Worm (Caenorhabditis elegans) whole organism, early embryonic: ENCODE measurements around the gene ctf-4.

Source experiments
- ama-1 ChIP-seq: fragments of 150-350 bp; optimal IDR thresholded peaks from 2 replicates; lab custom pipeline; 2014
- flt-1 ChIP-seq: fragments of 200-800 bp; sonication (Bioruptor generic); IDR thresholded peaks from 2 replicates; pipeline ENCODE4 v1.3.6; 2022; ENCODE audit warnings: missing genetic modification characterization, missing compliant biosample characterization

DNA sequence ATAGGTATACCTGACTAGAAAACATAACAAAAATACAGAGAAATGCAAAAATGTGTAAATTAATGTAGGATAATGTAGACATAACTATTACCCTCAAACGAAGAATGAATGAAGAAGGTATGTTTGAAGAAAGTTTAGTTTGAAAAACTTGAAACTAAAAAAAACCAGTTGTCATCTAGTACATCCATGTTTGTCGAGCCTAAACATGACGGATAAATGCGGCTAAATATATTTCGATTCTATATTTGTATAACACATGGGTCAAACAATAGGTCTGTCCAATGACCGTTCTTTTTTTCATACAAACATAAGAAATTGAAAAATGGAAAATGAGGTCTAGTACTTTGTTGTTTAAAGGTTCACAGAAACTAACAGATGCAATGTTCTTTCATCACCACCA is 4.7 kb upstream of the ctf-4 start, which contains the start of gene F17C11.22:
- TF ChIP-seq ama-1 (lab: Kevin White, UChicago): no peak
- TF ChIP-seq flt-1 (GFP tag; lab: Robert Waterston, UW): no peak
